Worm (Caenorhabditis elegans): ENCODE results near the gene Y75B8A.18.

- TF ChIP-seq ceh-36 (tag; optimal IDR thresholded peaks at IDR 0.05) = peak; percentile 92
- no peak for TF ChIP-seq aly-1 (tag; optimal IDR thresholded peaks at IDR 0.05)
- no peak for TF ChIP-seq tbx-37 (GFP tag; conservative IDR thresholded peaks at IDR 0.05)
- no peak for TF ChIP-seq B0310.2 (tag; optimal IDR thresholded peaks at IDR 0.05)
- TF ChIP-seq ama-1 (optimal IDR thresholded peaks at IDR 0.05) = no peak
- no peak for TF ChIP-seq flt-1 (GFP tag; IDR thresholded peaks at IDR 0.05)
These were observed 4.2 kb upstream of the Y75B8A.18 start for ce11 chrIII:12230195-12230594.

All from whole organism, early embryonic.